Fruit fly (Drosophila melanogaster) whole organism, wandering third instar larva: ENCODE data around the gene dpr14.

Experiments used
- Abd-B ChIP-seq: fragments of >200 bp; optimal IDR thresholded peaks from 2 replicates; lab custom pipeline; 2017; ENCODE audit warnings: missing biosample characterization, missing genetic modification characterization
- CG32264 ChIP-seq: fragments of 200-800 bp; sonication (Bioruptor generic); optimal IDR thresholded peaks from 2 replicates; lab custom pipeline; 2016; ENCODE audit warnings: missing biosample characterization, missing genetic modification characterization
- CrebA ChIP-seq: fragments of 200-800 bp; sonication (Bioruptor generic); optimal IDR thresholded peaks from 2 replicates; lab custom pipeline; 2016; ENCODE audit warnings: missing biosample characterization, mild to moderate bottlenecking, missing genetic modification characterization, borderline replicate concordance
- Dfd ChIP-seq: fragments of >200 bp; optimal IDR thresholded peaks from 2 replicates; lab custom pipeline; 2017; ENCODE audit warnings: missing biosample characterization, missing genetic modification characterization
- Dif ChIP-seq: fragments of 200-275, 200-300 bp; sonication (Bioruptor generic); optimal IDR thresholded peaks from 2 replicates; lab custom pipeline; 2018; ENCODE audit warnings: missing biosample characterization, missing genetic modification characterization; ENCODE audit not compliant: partially characterized antibody
- GATAd ChIP-seq: sonication (Bioruptor generic); optimal IDR thresholded peaks from 2 replicates; lab custom pipeline; 2016; ENCODE audit warnings: missing biosample characterization, missing genetic modification characterization
- Hnf4 ChIP-seq: fragments of 200-800 bp; sonication (Bioruptor generic); optimal IDR thresholded peaks from 2 replicates; lab custom pipeline; 2016; ENCODE audit warnings: missing biosample characterization, mild to moderate bottlenecking, missing genetic modification characterization
- Hr78 ChIP-seq: fragments of >200 bp; optimal IDR thresholded peaks from 2 replicates; lab custom pipeline; 2017; ENCODE audit warnings: missing biosample characterization, missing genetic modification characterization
- Hr83 ChIP-seq: fragments of 200-300 bp; sonication (Bioruptor generic); optimal IDR thresholded peaks from 2 replicates; lab custom pipeline; 2016; ENCODE audit warnings: missing biosample characterization, mild to moderate bottlenecking, missing genetic modification characterization, moderate library complexity; ENCODE audit not compliant: poor library complexity, severe bottlenecking
- Mio ChIP-seq: sonication (Bioruptor generic); optimal IDR thresholded peaks from 2 replicates; lab custom pipeline; 2016; ENCODE audit warnings: missing biosample characterization, missing genetic modification characterization
- N ChIP-seq: fragments of >200 bp; optimal IDR thresholded peaks from 2 replicates; lab custom pipeline; 2018; ENCODE audit warnings: missing biosample characterization, missing external identifiers, missing genetic modification characterization
- OdsH ChIP-seq: fragments of 200-800 bp; sonication (Bioruptor generic); optimal IDR thresholded peaks from 2 replicates; lab custom pipeline; 2016; ENCODE audit warnings: missing biosample characterization, mild to moderate bottlenecking, missing genetic modification characterization
- Rel ChIP-seq, 2 experiments: fragments of 200-800 bp; sonication (Bioruptor generic) in 1 of 2; optimal IDR thresholded peaks; 2 replicates in 1 of 2; 3 replicates in 1 of 2; lab custom pipeline; 2016 to 2019; ENCODE audit warnings: mild to moderate bottlenecking in 2 of 2, missing biosample characterization in 2 of 2, missing genetic modification characterization in 2 of 2, moderate library complexity in 1 of 2
- Sp1 ChIP-seq: fragments of 200-800 bp; sonication (Bioruptor generic); optimal IDR thresholded peaks from 3 replicates; lab custom pipeline; 2019; ENCODE audit warnings: missing biosample characterization, mild to moderate bottlenecking, missing genetic modification characterization, moderate library complexity
- br ChIP-seq: fragments of 200-800 bp; sonication (Bioruptor generic); optimal IDR thresholded peaks from 2 replicates; lab custom pipeline; 2016; ENCODE audit warnings: missing biosample characterization, missing genetic modification characterization
- brk ChIP-seq: fragments of 200-800 bp; sonication (Bioruptor generic); optimal IDR thresholded peaks from 2 replicates; lab custom pipeline; 2016; ENCODE audit warnings: missing biosample characterization, mild to moderate bottlenecking, missing genetic modification characterization
- dmrt93B ChIP-seq: fragments of 200-800 bp; sonication (Bioruptor generic); optimal IDR thresholded peaks from 2 replicates; lab custom pipeline; 2018; ENCODE audit warnings: missing biosample characterization, mild to moderate bottlenecking, missing genetic modification characterization
- foxo ChIP-seq, 2 experiments: fragments of 200-800 bp; sonication (Bioruptor generic); optimal IDR thresholded peaks; 2 replicates in 1 of 2; 3 replicates in 1 of 2; lab custom pipeline; 2016 to 2017; ENCODE audit warnings: missing biosample characterization in 2 of 2, missing genetic modification characterization in 2 of 2
- fru ChIP-seq: fragments of 200-800 bp; sonication (Bioruptor generic); optimal IDR thresholded peaks from 3 replicates; lab custom pipeline; 2016; ENCODE audit warnings: missing biosample characterization, mild to moderate bottlenecking, missing genetic modification characterization
- h ChIP-seq: fragments of 200-800 bp; sonication (Bioruptor generic); optimal IDR thresholded peaks from 3 replicates; lab custom pipeline; 2016; ENCODE audit warnings: missing biosample characterization, mild to moderate bottlenecking, missing genetic modification characterization
- jim ChIP-seq: fragments of 175-275, 200-325 bp; sonication (Bioruptor generic); optimal IDR thresholded peaks from 2 replicates; lab custom pipeline; 2016; ENCODE audit warnings: missing biosample characterization, mild to moderate bottlenecking, missing genetic modification characterization
- lola ChIP-seq: fragments of >200 bp; optimal IDR thresholded peaks from 2 replicates; lab custom pipeline; 2017; ENCODE audit warnings: missing biosample characterization, missing genetic modification characterization
- pan ChIP-seq: fragments of >200 bp; optimal IDR thresholded peaks from 2 replicates; lab custom pipeline; 2017
- psq ChIP-seq: fragments of 200-800 bp; sonication (Bioruptor generic); optimal IDR thresholded peaks from 3 replicates; lab custom pipeline; 2017; ENCODE audit warnings: missing biosample characterization, mild to moderate bottlenecking, missing genetic modification characterization, moderate library complexity
- rgr ChIP-seq: fragments of 200-800 bp; sonication (Bioruptor generic); optimal IDR thresholded peaks from 3 replicates; lab custom pipeline; 2016; ENCODE audit warnings: missing biosample characterization, mild to moderate bottlenecking, missing genetic modification characterization
- sage ChIP-seq: fragments of 200-800 bp; sonication (Bioruptor generic); optimal IDR thresholded peaks from 2 replicates; lab custom pipeline; 2016; ENCODE audit warnings: missing biosample characterization, mild to moderate bottlenecking, missing genetic modification characterization
- sv ChIP-seq: fragments of 200-800 bp; sonication (Bioruptor generic); optimal IDR thresholded peaks from 3 replicates; lab custom pipeline; 2016; ENCODE audit warnings: missing biosample characterization, missing genetic modification characterization
- tai ChIP-seq: sonication (Bioruptor generic); optimal IDR thresholded peaks from 2 replicates; lab custom pipeline; 2016; ENCODE audit warnings: missing biosample characterization, missing genetic modification characterization
- usp ChIP-seq: fragments of >200 bp; optimal IDR thresholded peaks from 2 replicates; lab custom pipeline; 2017; ENCODE audit warnings: missing biosample characterization, missing genetic modification characterization
- woc ChIP-seq: sonication (Bioruptor generic); optimal IDR thresholded peaks from 2 replicates; lab custom pipeline; 2016; ENCODE audit warnings: missing biosample characterization, mild to moderate bottlenecking, missing genetic modification characterization

Gene dpr14

dm6 chrX:7883926-7884325 lies 24.2 kb downstream of the dpr14 start, which contains the start of gene Ir7f:
Gene Ir7f, minus strand, starts transcription at chrX:7884026.
- no peak for TF ChIP-seq h
- no peak for TF ChIP-seq Dfd (GFP tag; lab: Kevin White, UChicago)
- no peak for TF ChIP-seq Rel (GFP tag; optimal IDR thresholded peaks at IDR 0.05; lab: Kevin White, UChicago)
- no peak for TF ChIP-seq Rel (tag; optimal IDR thresholded peaks at IDR 0.05; lab: Kevin White, UChicago)
- no peak for TF ChIP-seq N
- no peak for TF ChIP-seq tai
- TF ChIP-seq Hr83 (GFP tag; lab: Kevin White, UChicago), result no peak
- TF ChIP-seq Hnf4 (GFP tag; lab: Kevin White, UChicago), result no peak
- no peak for TF ChIP-seq Dif (GFP tag; lab: Kevin White, UChicago)
- no peak for TF ChIP-seq GATAd
- TF ChIP-seq dmrt93B (GFP tag; lab: Kevin White, UChicago), result no peak
- no peak for TF ChIP-seq Mio (GFP tag; lab: Kevin White, UChicago)
- TF ChIP-seq CG32264 (GFP tag; lab: Kevin White, UChicago), result no peak
- TF ChIP-seq psq (GFP tag; lab: Kevin White, UChicago), result no peak
- TF ChIP-seq brk (GFP tag; lab: Kevin White, UChicago), result no peak
- no peak for TF ChIP-seq rgr (GFP tag; lab: Kevin White, UChicago)
- TF ChIP-seq foxo (GFP tag; optimal IDR thresholded peaks at IDR 0.05; lab: Kevin White, UChicago), result no peak
- TF ChIP-seq fru (GFP tag; lab: Kevin White, UChicago), result no peak
- TF ChIP-seq lola (GFP tag; lab: Kevin White, UChicago), result no peak
- no peak for TF ChIP-seq Hr78 (GFP tag; lab: Kevin White, UChicago)
- TF ChIP-seq Abd-B (GFP tag; lab: Kevin White, UChicago), result no peak

dm6 chrX:7881579-7881978 lies 26.5 kb downstream of the dpr14 start, which contains the start of gene Ir7e:
Gene Ir7e, minus strand, starts transcription at chrX:7881679.
- TF ChIP-seq Rel (GFP tag; optimal IDR thresholded peaks at IDR 0.05; lab: Kevin White, UChicago) (no peak), Rel (tag; optimal IDR thresholded peaks at IDR 0.05; lab: Kevin White, UChicago) (no peak), sage (no peak), CG32264 (GFP tag; lab: Kevin White, UChicago) (no peak), h (no peak), usp (GFP tag; lab: Kevin White, UChicago) (no peak), Hr83 (GFP tag; lab: Kevin White, UChicago) (no peak), CrebA (no peak), OdsH (no peak), jim (no peak), br (no peak), psq (GFP tag; lab: Kevin White, UChicago) (no peak)

- TF ChIP-seq Dif (GFP tag; lab: Kevin White, UChicago) (no peak), dmrt93B (GFP tag; lab: Kevin White, UChicago) (no peak), Hnf4 (GFP tag; lab: Kevin White, UChicago) (no peak), sv (no peak), fru (GFP tag; lab: Kevin White, UChicago) (no peak), woc (GFP tag; lab: Kevin White, UChicago) (no peak), brk (GFP tag; lab: Kevin White, UChicago) (no peak), tai (no peak), Dfd (GFP tag; lab: Kevin White, UChicago) (no peak), OdsH (no peak), jim (no peak), pan (lab: Kevin White, UChicago) (no peak), Sp1 (GFP tag; lab: Kevin White, UChicago) (no peak), lola (GFP tag; lab: Kevin White, UChicago) (no peak)
Observed at dm6 chrX:7878736-7879135, 29.4 kb downstream of the dpr14 start, which contains the start of gene Ir7d. Gene Ir7d, minus strand, starts transcription at chrX:7878836.

dm6 chrX:7874094-7874493 lies 34.0 kb downstream of the dpr14 start, which contains the start of gene Ir7c:
Gene Ir7c, plus strand, starts transcription at chrX:7874394.
- TF ChIP-seq N, result no peak
- no peak for TF ChIP-seq Sp1 (GFP tag; lab: Kevin White, UChicago)
- TF ChIP-seq woc (GFP tag; lab: Kevin White, UChicago), result no peak
- TF ChIP-seq h, result no peak
- no peak for TF ChIP-seq rgr (GFP tag; lab: Kevin White, UChicago)
- no peak for TF ChIP-seq jim
- TF ChIP-seq sage, result no peak
